Worm (Caenorhabditis elegans) whole organism, L4/young adult: Measurements from ENCODE around the gene citk-1.
A peak's percentile ranks its signal among the peaks of the same experiment; 100 is the strongest.

ENCODE experiments used
- W03F9.2 ChIP-seq: fragments of 150-350 bp; optimal IDR thresholded peaks from 2 replicates; lab custom pipeline; 2014; ENCODE audit warnings: missing biosample characterization, missing genetic modification characterization
- dao-5 ChIP-seq: sonication (generic microtip); optimal IDR thresholded peaks from 2 replicates; lab custom pipeline; 2016; ENCODE audit warnings: missing genotype, missing genetic modification characterization, moderate library complexity, missing compliant biosample characterization
- him-1 ChIP-seq: sonication (generic microtip); optimal IDR thresholded peaks from 2 replicates; lab custom pipeline; 2016; ENCODE audit warnings: missing genotype, missing genetic modification reagents, missing genetic modification characterization, missing compliant biosample characterization

The citk-1 gene

ce11 chrII:13908592-13908991, at the start of gene citk-1:
TSS of gene citk-1 (plus strand) at chrII:13908914.
- TF ChIP-seq him-1 (tag; lab: Kevin White, UChicago) (peak; percentile 43), dao-5 (tag; lab: Kevin White, UChicago) (no peak)

ce11 chrII:13859847-13860246, 48.9 kb upstream of the citk-1 start:
- TF ChIP-seq him-1 (tag; lab: Kevin White, UChicago) (no peak), dao-5 (tag; lab: Kevin White, UChicago) (no peak), W03F9.2 (tag; lab: Kevin White, UChicago) (no peak)

ce11 chrII:13860900-13861299, 47.8 kb upstream of the citk-1 start:
- no peak for TF ChIP-seq dao-5 (tag; lab: Kevin White, UChicago)
- no peak for TF ChIP-seq him-1 (tag; lab: Kevin White, UChicago)
- TF ChIP-seq W03F9.2 (tag; lab: Kevin White, UChicago), result no peak

- TF ChIP-seq him-1 (tag; lab: Kevin White, UChicago) (no peak), dao-5 (tag; lab: Kevin White, UChicago) (no peak), W03F9.2 (tag; lab: Kevin White, UChicago) (no peak)
Observed at ce11 chrII:13862453-13862852, 46.3 kb upstream of the citk-1 start.

ce11 chrII:13872191-13872889, 36.4 kb upstream of the citk-1 start, which contains the start of the genes cup-14 and ndub-8:
TSS of gene cup-14 (minus strand) at chrII:13872241.
TSS of gene ndub-8 (plus strand) at chrII:13872869.
- TF ChIP-seq dao-5 (tag; lab: Kevin White, UChicago), result no peak
- peak; percentile 89 for TF ChIP-seq W03F9.2 (tag; lab: Kevin White, UChicago)

- TF ChIP-seq W03F9.2 (tag; lab: Kevin White, UChicago) (no peak), dao-5 (tag; lab: Kevin White, UChicago) (no peak), him-1 (tag; lab: Kevin White, UChicago) (no peak)
Observed at ce11 chrII:13875734-13876133, 33.0 kb upstream of the citk-1 start, which contains the start of gene ing-3. TSS of gene ing-3 (plus strand) at chrII:13876034.

- no peak for TF ChIP-seq dao-5 (tag; lab: Kevin White, UChicago)
Observed at ce11 chrII:13877994-13878393, 30.7 kb upstream of the citk-1 start.

DNA sequence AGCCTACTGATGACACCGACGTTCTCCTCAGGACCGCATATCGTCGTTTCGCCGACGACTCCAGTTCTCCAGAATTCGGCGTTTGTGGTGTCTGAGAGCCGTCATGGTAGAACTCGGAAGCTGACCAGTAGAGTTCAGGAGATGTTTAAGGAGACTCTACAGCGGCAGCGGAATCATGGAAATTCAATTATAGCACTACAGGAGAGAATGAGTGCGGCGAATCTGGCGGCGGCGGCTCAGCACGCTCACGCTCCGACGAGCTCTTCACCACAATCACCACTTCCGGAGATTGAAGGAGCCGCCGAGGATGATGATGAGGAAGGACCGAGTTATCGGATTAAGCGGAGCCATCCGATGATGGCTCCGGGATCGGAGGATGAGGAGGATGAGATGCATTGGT, 29.1 kb upstream of the citk-1 start:
- TF ChIP-seq W03F9.2 (tag; lab: Kevin White, UChicago), result no peak
- no peak for TF ChIP-seq him-1 (tag; lab: Kevin White, UChicago)
- no peak for TF ChIP-seq dao-5 (tag; lab: Kevin White, UChicago)

DNA sequence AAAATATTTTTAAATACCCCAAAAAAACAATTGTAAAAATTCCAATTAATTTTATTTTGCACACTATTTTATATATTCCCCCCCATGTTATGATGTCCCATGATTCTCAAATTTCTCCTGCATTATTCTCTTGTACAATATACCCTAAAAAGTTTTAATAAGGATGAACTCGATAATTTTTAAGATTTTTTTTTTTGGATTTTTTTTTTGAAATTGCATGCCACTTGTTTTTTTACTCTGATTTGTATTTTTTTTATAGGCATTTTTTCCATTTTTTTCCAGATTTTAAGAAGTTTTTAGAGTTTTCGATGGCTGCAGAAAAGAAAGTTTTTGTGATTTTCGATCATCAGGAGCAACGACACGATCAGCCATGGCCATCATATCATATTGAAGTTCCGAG, 26.3 kb upstream of the citk-1 start, which contains the start of gene hda-10:
Gene hda-10, plus strand, starts transcription at position 301 of the 400 bp plus-strand sequence.
- TF ChIP-seq him-1 (tag; lab: Kevin White, UChicago) (no peak), W03F9.2 (tag; lab: Kevin White, UChicago) (no peak), dao-5 (tag; lab: Kevin White, UChicago) (no peak)

DNA sequence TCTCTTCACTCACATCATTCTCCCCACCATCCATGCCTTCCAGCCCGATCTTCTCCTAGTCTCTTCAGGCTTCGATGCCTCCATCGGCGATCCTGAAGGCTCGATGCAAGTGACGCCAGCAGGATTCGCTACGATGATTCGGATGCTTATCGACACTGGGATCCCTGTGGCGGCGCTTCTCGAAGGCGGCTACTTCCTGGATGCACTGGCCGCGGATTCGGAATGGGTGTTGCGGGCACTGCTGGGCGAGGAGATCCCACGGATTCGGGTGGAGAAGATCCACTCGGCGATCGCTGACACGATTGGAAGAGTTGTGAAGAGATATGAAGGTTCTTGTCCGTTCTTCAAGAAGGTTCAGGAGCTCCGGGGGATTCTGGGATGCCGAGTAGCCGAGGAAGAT, 22.3 kb upstream of the citk-1 start:
- TF ChIP-seq W03F9.2 (tag; lab: Kevin White, UChicago), result no peak
- TF ChIP-seq him-1 (tag; lab: Kevin White, UChicago), result no peak
- TF ChIP-seq dao-5 (tag; lab: Kevin White, UChicago), result no peak

DNA sequence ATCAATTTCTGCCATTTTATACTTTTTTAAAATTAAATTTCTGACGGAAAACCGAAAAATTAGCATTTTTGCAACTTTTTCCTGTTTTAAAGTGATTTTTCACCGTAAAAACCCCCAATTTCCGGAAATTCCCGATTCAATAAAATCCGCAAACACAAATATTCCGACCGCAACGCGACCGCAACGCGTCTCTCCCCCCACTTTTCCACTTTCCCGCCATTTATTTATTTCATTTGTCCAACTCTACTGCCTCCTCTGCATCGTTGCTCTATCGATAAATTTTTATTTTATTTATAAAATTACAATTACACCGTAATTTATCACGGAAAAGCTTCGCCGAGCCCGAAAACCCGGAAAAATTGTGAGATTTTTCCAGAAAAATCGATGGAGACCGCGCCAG, 20.4 kb upstream of the citk-1 start, which contains the start of gene mcd-1:
Gene mcd-1, plus strand, starts transcription at position 267 of the 400 bp plus-strand sequence.
- TF ChIP-seq dao-5 (tag; lab: Kevin White, UChicago) (no peak), W03F9.2 (tag; lab: Kevin White, UChicago) (peak; percentile 51)

ce11 chrII:13896279-13896774, 12.4 kb upstream of the citk-1 start:
- no peak for TF ChIP-seq him-1 (tag; lab: Kevin White, UChicago)
- no peak for TF ChIP-seq W03F9.2 (tag; lab: Kevin White, UChicago)
- TF ChIP-seq dao-5 (tag; lab: Kevin White, UChicago), result no peak

DNA sequence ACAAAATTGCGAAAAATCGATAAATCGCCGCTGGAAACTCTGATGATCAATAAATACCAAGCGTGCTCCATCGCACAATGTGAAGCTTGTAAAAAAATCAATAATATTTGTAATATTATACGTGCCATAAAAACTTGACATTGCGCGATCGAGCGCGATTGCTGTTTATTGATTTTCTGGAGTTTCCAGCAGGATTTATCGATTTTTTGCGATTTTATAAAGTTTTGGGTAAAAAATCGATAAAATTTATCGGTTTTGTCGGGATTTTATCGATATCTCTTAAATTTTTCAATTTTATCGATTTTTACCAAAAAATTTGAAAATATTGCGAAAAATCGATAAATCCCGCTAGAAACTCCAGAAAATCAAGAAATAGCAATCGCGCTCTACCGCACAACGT, 8.9 kb upstream of the citk-1 start:
- no peak for TF ChIP-seq him-1 (tag; lab: Kevin White, UChicago)
- no peak for TF ChIP-seq W03F9.2 (tag; lab: Kevin White, UChicago)
- TF ChIP-seq dao-5 (tag; lab: Kevin White, UChicago), result no peak

ce11 chrII:13902014-13902413, 6.7 kb upstream of the citk-1 start, which contains the start of gene W02B8.1:
TSS of gene W02B8.1 (minus strand) at chrII:13902114.
- TF ChIP-seq W03F9.2 (tag; lab: Kevin White, UChicago), result no peak
- no peak for TF ChIP-seq him-1 (tag; lab: Kevin White, UChicago)
- TF ChIP-seq dao-5 (tag; lab: Kevin White, UChicago), result no peak
